Worm (Caenorhabditis elegans) whole organism, L1 larva: ENCODE data around the gene K01D12.1.

Experiments
- C04F5.9 ChIP-seq: sonication (generic microtip); optimal IDR thresholded peaks from 2 replicates; lab custom pipeline; 2016; ENCODE audit warnings: missing genetic modification characterization, missing compliant biosample characterization
- C16A3.4 ChIP-seq: fragments of 150-350 bp; optimal IDR thresholded peaks from 2 replicates; lab custom pipeline; 2014; ENCODE audit warnings: missing biosample characterization, missing genetic modification characterization
- C34B4.2 ChIP-seq: sonication (generic microtip); optimal IDR thresholded peaks from 2 replicates; lab custom pipeline; 2017; ENCODE audit warnings: mild to moderate bottlenecking, missing genetic modification characterization, missing compliant biosample characterization
- alr-1 ChIP-seq: fragments of 200-800 bp; sonication (Bioruptor generic); optimal IDR thresholded peaks from 2 replicates; lab custom pipeline; 2018; ENCODE audit warnings: borderline replicate concordance, mild to moderate bottlenecking, missing genetic modification characterization, missing compliant biosample characterization
- blmp-1 ChIP-seq: fragments of 150-350 bp; optimal IDR thresholded peaks from 2 replicates; lab custom pipeline; 2014; ENCODE audit warnings: missing biosample characterization, missing genetic modification characterization
- ceh-82 ChIP-seq, 3 experiments: fragments of 150-350 bp in 1 of 3; sonication (generic microtip) in 2 of 3; optimal IDR thresholded peaks; 2 replicates each; lab custom pipeline; 2014 to 2017; ENCODE audit warnings: missing biosample characterization in 3 of 3, missing genetic modification characterization in 3 of 3
- ceh-88 ChIP-seq: fragments of 200-800 bp; sonication (Bioruptor generic); IDR thresholded peaks from 2 replicates; pipeline ENCODE4 v1.3.6; 2022; ENCODE audit warnings: missing genetic modification characterization, missing compliant biosample characterization
- dpl-1 ChIP-seq, 3 experiments: fragments of 150-350 bp in 2 of 3; sonication (generic microtip) in 1 of 3; optimal IDR thresholded peaks; 2 replicates each; lab custom pipeline; 2014 to 2017; ENCODE audit warnings: missing biosample characterization in 3 of 3, missing genetic modification characterization in 3 of 3, missing genetic modification reagents in 3 of 3
- dsc-1 ChIP-seq: sonication (generic microtip); optimal IDR thresholded peaks from 2 replicates; lab custom pipeline; 2016; ENCODE audit warnings: mild to moderate bottlenecking, missing genetic modification characterization, missing compliant biosample characterization
- efl-1 ChIP-seq, 4 experiments: fragments of 150-350 bp; optimal IDR thresholded peaks in 3 of 4; peaks in 1 of 4; 1 replicate in 1 of 4; 2 replicates in 3 of 4; lab custom pipeline; 2014; ENCODE audit warnings: missing biosample characterization in 2 of 4, missing genetic modification characterization in 2 of 4, missing genetic modification reagents in 2 of 4
- egl-27 ChIP-seq, 2 experiments: fragments of 150-350 bp in 1 of 2; sonication (generic microtip); optimal IDR thresholded peaks; 3 replicates each; lab custom pipeline; 2017 to 2018; ENCODE audit warnings: missing biosample characterization in 2 of 2, missing genetic modification characterization in 2 of 2, missing genetic modification reagents in 2 of 2
- elt-2 ChIP-seq: sonication (generic microtip); optimal IDR thresholded peaks from 2 replicates; lab custom pipeline; 2016; ENCODE audit warnings: missing genetic modification characterization, mild to moderate bottlenecking, inconsistent platforms, missing compliant biosample characterization, missing genetic modification reagents
- fkh-4 ChIP-seq: sonication (generic microtip); optimal IDR thresholded peaks from 2 replicates; lab custom pipeline; 2016; ENCODE audit warnings: missing compliant biosample characterization, missing genetic modification characterization, borderline replicate concordance
- fkh-8 ChIP-seq: sonication (generic microtip); optimal IDR thresholded peaks from 2 replicates; lab custom pipeline; 2016; ENCODE audit warnings: mild to moderate bottlenecking, missing genetic modification characterization, missing compliant biosample characterization
- grh-1 ChIP-seq: fragments of 200-800 bp; sonication (Bioruptor generic); IDR thresholded peaks from 2 replicates; pipeline ENCODE4 v1.3.6; 2022; ENCODE audit warnings: missing genetic modification reagents, missing genetic modification characterization, missing compliant biosample characterization
- hpl-2 ChIP-seq: fragments of 150-350 bp; optimal IDR thresholded peaks from 2 replicates; lab custom pipeline; 2014; ENCODE audit warnings: missing biosample characterization, missing genetic modification reagents, missing genetic modification characterization
- isw-1 ChIP-seq: fragments of 200-800 bp; sonication (Bioruptor generic); IDR thresholded peaks from 2 replicates; pipeline ENCODE4 v1.3.6; 2022; ENCODE audit warnings: missing genetic modification characterization, missing compliant biosample characterization
- jun-1 ChIP-seq: fragments of 150-350 bp; optimal IDR thresholded peaks from 2 replicates; lab custom pipeline; 2014; ENCODE audit warnings: missing biosample characterization, missing genetic modification reagents, missing genetic modification characterization
- lin-13 ChIP-seq: fragments of 150-350 bp; optimal IDR thresholded peaks from 2 replicates; lab custom pipeline; 2014; ENCODE audit warnings: missing biosample characterization, missing genetic modification reagents, missing genetic modification characterization
- lin-14 ChIP-seq: fragments of 200-800 bp; sonication (Bioruptor generic); optimal IDR thresholded peaks from 2 replicates; lab custom pipeline; 2018; ENCODE audit warnings: mild to moderate bottlenecking, missing genetic modification characterization, moderate library complexity, missing compliant biosample characterization
- lin-15B ChIP-seq: fragments of 150-350 bp; sonication (generic microtip); optimal IDR thresholded peaks from 3 replicates; lab custom pipeline; 2014; ENCODE audit warnings: missing biosample characterization, missing genetic modification characterization
- lin-35 ChIP-seq, 2 experiments: fragments of 150-350 bp; optimal IDR thresholded peaks; 2 replicates each; lab custom pipeline; 2014; ENCODE audit warnings: missing biosample characterization in 2 of 2, missing genetic modification characterization in 2 of 2, missing genetic modification reagents in 2 of 2
- lir-3 ChIP-seq: sonication (generic microtip); optimal IDR thresholded peaks from 2 replicates; lab custom pipeline; 2016; ENCODE audit warnings: mild to moderate bottlenecking, missing genetic modification characterization, moderate library complexity, missing compliant biosample characterization; ENCODE audit not compliant: poor library complexity
- lsy-2 ChIP-seq, 2 experiments: fragments of 150-350 bp; optimal IDR thresholded peaks; 2 replicates each; lab custom pipeline; 2014; ENCODE audit warnings: missing biosample characterization in 2 of 2, missing genetic modification characterization in 2 of 2
- mab-9 ChIP-seq: fragments of 200-800 bp; sonication (Bioruptor generic); IDR thresholded peaks from 2 replicates; pipeline ENCODE4 v1.3.6; 2022; ENCODE audit warnings: missing genetic modification reagents, missing genetic modification characterization, missing compliant biosample characterization
- mdl-1 ChIP-seq, 2 experiments: fragments of 150-350 bp; optimal IDR thresholded peaks; 2 replicates each; lab custom pipeline; 2014 to 2017; ENCODE audit warnings: missing biosample characterization in 2 of 2, missing genetic modification characterization in 2 of 2, inconsistent platforms in 1 of 2
- mef-2 ChIP-seq: fragments of 150-350 bp; optimal IDR thresholded peaks from 2 replicates; lab custom pipeline; 2014; ENCODE audit warnings: missing biosample characterization, missing genetic modification characterization
- nhr-12 ChIP-seq: sonication (generic microtip); optimal IDR thresholded peaks from 2 replicates; lab custom pipeline; 2017; ENCODE audit warnings: missing biosample characterization, missing genetic modification characterization
- nhr-19 ChIP-seq: fragments of 200-800 bp; sonication (Bioruptor generic); conservative IDR thresholded peaks from 2 replicates; pipeline ENCODE4 v1.3.6; 2022; ENCODE audit warnings: missing genetic modification characterization, missing compliant biosample characterization
- nhr-20 ChIP-seq: sonication (generic microtip); optimal IDR thresholded peaks from 2 replicates; lab custom pipeline; 2016; ENCODE audit warnings: mild to moderate bottlenecking, missing genetic modification characterization, missing compliant biosample characterization
- nhr-237 ChIP-seq: fragments of 150-350 bp; optimal IDR thresholded peaks from 2 replicates; lab custom pipeline; 2014; ENCODE audit warnings: missing biosample characterization, missing genetic modification characterization
- nhr-28 ChIP-seq: fragments of 150-350 bp; optimal IDR thresholded peaks from 2 replicates; lab custom pipeline; 2014; ENCODE audit warnings: missing biosample characterization, missing genetic modification characterization
- nhr-47 ChIP-seq: sonication (generic microtip); optimal IDR thresholded peaks from 2 replicates; lab custom pipeline; 2016; ENCODE audit warnings: mild to moderate bottlenecking, missing genetic modification characterization, moderate library complexity, missing compliant biosample characterization
- nhr-71 ChIP-seq: sonication (generic microtip); optimal IDR thresholded peaks from 2 replicates; lab custom pipeline; 2016; ENCODE audit warnings: mild to moderate bottlenecking, missing genetic modification characterization, moderate library complexity, missing compliant biosample characterization
- nhr-84 ChIP-seq: sonication (generic microtip); optimal IDR thresholded peaks from 2 replicates; lab custom pipeline; 2017; ENCODE audit warnings: missing biosample characterization, missing genetic modification characterization
- nhr-85 ChIP-seq: sonication (generic microtip); peaks from one replicate; lab custom pipeline; 2016; ENCODE audit warnings: missing genetic modification characterization, inconsistent platforms, missing compliant biosample characterization
- nhr-90 ChIP-seq: sonication (generic microtip); optimal IDR thresholded peaks from 2 replicates; lab custom pipeline; 2016; ENCODE audit warnings: mild to moderate bottlenecking, missing genetic modification characterization, missing compliant biosample characterization; ENCODE audit not compliant: poor library complexity
- pax-3 ChIP-seq: fragments of 200-800 bp; sonication (Bioruptor generic); optimal IDR thresholded peaks from 2 replicates; lab custom pipeline; 2018; ENCODE audit warnings: mild to moderate bottlenecking, missing genetic modification characterization, moderate library complexity, missing compliant biosample characterization
- pqm-1 ChIP-seq: sonication (generic microtip); optimal IDR thresholded peaks from 3 replicates; lab custom pipeline; 2017; ENCODE audit warnings: missing biosample characterization, missing genetic modification characterization
- rnt-1 ChIP-seq: sonication (generic microtip); optimal IDR thresholded peaks from 2 replicates; lab custom pipeline; 2016; ENCODE audit warnings: mild to moderate bottlenecking, missing genetic modification characterization, moderate library complexity, missing compliant biosample characterization
- snpc-4 ChIP-seq: fragments of 150-350 bp; optimal IDR thresholded peaks from 2 replicates; lab custom pipeline; 2014; ENCODE audit warnings: missing biosample characterization, missing genetic modification characterization
- snu-23 ChIP-seq: sonication (generic microtip); optimal IDR thresholded peaks from 2 replicates; lab custom pipeline; 2016; ENCODE audit warnings: missing genetic modification characterization, missing compliant biosample characterization
- sptf-1 ChIP-seq: fragments of 150-350 bp; optimal IDR thresholded peaks from 2 replicates; lab custom pipeline; 2014; ENCODE audit warnings: missing biosample characterization, missing genetic modification characterization
- sup-37 ChIP-seq: fragments of 200-800 bp; sonication (Bioruptor generic); optimal IDR thresholded peaks from 2 replicates; lab custom pipeline; 2018; ENCODE audit warnings: mild to moderate bottlenecking, missing genetic modification characterization, missing compliant biosample characterization
- unc-130 ChIP-seq: fragments of 150-350 bp; optimal IDR thresholded peaks from 2 replicates; lab custom pipeline; 2017; ENCODE audit warnings: missing biosample characterization, missing genetic modification characterization, inconsistent platforms
- unc-30 ChIP-seq: sonication (generic microtip); optimal IDR thresholded peaks from 2 replicates; lab custom pipeline; 2017; ENCODE audit warnings: missing biosample characterization, missing genetic modification characterization
- xbp-1 ChIP-seq: sonication (generic microtip); optimal IDR thresholded peaks from 2 replicates; lab custom pipeline; 2016; ENCODE audit warnings: missing genetic modification characterization, missing compliant biosample characterization

The K01D12.1 gene

DNA sequence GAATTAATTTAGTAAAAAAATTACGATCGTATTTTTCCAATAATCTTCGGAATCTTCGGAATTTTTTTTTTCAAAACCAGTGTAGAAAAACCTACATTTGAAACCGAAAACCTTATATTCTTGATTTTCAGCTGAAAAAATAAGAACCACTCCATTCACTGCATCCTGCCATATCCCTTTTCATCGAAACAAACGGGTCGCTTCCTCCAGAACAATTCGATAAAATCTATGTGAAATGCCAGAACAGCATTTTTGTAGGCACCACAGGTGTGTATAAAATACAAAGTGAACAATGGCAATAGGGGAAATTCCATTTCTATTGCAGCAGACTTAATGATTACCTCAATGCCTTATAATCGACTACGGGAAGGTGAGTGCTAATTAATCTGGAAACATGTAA lies at the start of gene K01D12.1:
Gene K01D12.1, plus strand, starts transcription at position 301 of the 400 bp plus-strand sequence.
- TF ChIP-seq C16A3.4 (tag; lab: Kevin White, UChicago) (no peak), pqm-1 (tag; lab: Kevin White, UChicago) (no peak), nhr-20 (tag; lab: Kevin White, UChicago) (no peak), mef-2 (tag; lab: Kevin White, UChicago) (no peak), unc-130 (tag; lab: Kevin White, UChicago) (no peak), grh-1 (no peak), lin-15B (no peak), unc-30 (tag; lab: Kevin White, UChicago) (no peak), C34B4.2 (tag; lab: Kevin White, UChicago) (no peak), elt-2 (tag; lab: Kevin White, UChicago) (no peak), pax-3 (tag; lab: Kevin White, UChicago) (no peak), isw-1 (GFP tag; lab: Robert Waterston, UW) (no peak), lin-35 (GFP tag; optimal IDR thresholded peaks at IDR 0.05; lab: Kevin White, UChicago) (no peak), ceh-82 (tag; optimal IDR thresholded peaks at IDR 0.05; lab: Kevin White, UChicago) (no peak)

DNA sequence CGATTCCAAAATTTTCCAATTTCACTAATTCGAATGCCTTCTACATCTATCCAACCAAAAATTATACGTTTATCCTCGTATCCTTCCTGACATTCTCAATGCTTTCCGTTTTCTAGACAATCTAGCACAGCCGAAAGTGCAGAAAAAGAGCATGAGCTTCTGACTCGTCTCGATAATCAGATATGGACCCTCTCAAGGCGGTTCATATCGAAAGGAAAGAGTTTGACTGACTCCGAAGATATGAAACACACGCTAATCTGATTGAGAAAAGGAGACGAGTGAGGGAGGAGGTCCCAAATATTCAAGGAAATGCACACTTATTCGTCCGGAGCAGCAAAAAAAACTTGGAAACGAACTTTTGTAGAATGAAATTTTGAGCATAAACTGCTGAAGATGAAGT lies 48.2 kb upstream of the K01D12.1 start:
- TF ChIP-seq unc-130 (tag; lab: Kevin White, UChicago), result no peak
- no peak for TF ChIP-seq efl-1 (optimal IDR thresholded peaks at IDR 0.05; lab: Kevin White, UChicago)
- TF ChIP-seq efl-1 (GFP tag; optimal IDR thresholded peaks at IDR 0.05 in 1 of 2; lab: Kevin White, UChicago), result peak in 1 of 2 experiments; percentile 86
- TF ChIP-seq lin-14 (GFP tag; lab: Kevin White, UChicago), result peak; percentile 12

DNA sequence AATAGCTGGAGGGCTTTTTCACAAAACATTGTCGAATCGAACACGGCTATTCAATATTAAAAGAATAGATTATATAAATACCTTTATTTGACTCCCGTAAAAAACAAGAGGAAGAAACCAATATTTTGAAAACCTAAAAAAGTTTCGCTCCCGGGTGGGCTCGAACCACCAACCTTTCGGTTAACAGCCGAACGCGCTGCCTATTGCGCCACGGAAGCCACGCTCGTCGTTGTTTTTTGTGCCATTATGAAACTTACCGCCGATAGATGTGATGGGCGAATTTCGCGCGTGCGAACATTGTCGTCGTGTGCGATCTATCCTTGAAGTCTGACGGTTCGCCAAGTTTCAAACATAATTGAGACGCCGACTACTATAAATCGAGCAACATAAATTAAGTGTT lies 45.5 kb upstream of the K01D12.1 start:
- TF ChIP-seq lin-13 (GFP tag; lab: Kevin White, UChicago) (no peak), xbp-1 (tag; lab: Kevin White, UChicago) (no peak), nhr-85 (tag; lab: Kevin White, UChicago) (peak; percentile 71), ceh-88 (GFP tag; lab: Robert Waterston, UW) (no peak), nhr-28 (tag; lab: Kevin White, UChicago) (no peak), lsy-2 (tag; optimal IDR thresholded peaks at IDR 0.05; lab: Kevin White, UChicago) (peak; percentile 29 to 51), C16A3.4 (tag; lab: Kevin White, UChicago) (peak; percentile 8), fkh-8 (tag; lab: Kevin White, UChicago) (no peak), ceh-82 (tag; optimal IDR thresholded peaks at IDR 0.05; lab: Kevin White, UChicago) (peak in 1 of 3 experiments; percentile 30), blmp-1 (tag; lab: Kevin White, UChicago) (no peak), nhr-47 (tag; lab: Kevin White, UChicago) (peak; percentile 33), nhr-20 (tag; lab: Kevin White, UChicago) (peak; percentile 10), egl-27 (tag; optimal IDR thresholded peaks at IDR 0.05; lab: Kevin White, UChicago) (no peak), sup-37 (GFP tag; lab: Kevin White, UChicago) (no peak), snu-23 (GFP tag; lab: Kevin White, UChicago) (peak; percentile 54), dsc-1 (tag; lab: Kevin White, UChicago) (no peak), jun-1 (tag; lab: Kevin White, UChicago) (no peak), unc-130 (tag; lab: Kevin White, UChicago) (no peak), nhr-90 (tag; lab: Kevin White, UChicago) (peak; percentile 29), efl-1 (optimal IDR thresholded peaks at IDR 0.05; lab: Kevin White, UChicago) (peak in 1 of 2 experiments; percentile 43), efl-1 (GFP tag; optimal IDR thresholded peaks at IDR 0.05 in 1 of 2; lab: Kevin White, UChicago) (peak; percentile 29 to 94), mdl-1 (tag; optimal IDR thresholded peaks at IDR 0.05; lab: Kevin White, UChicago) (peak in 1 of 2 experiments; percentile 42), snpc-4 (tag; lab: Kevin White, UChicago) (no peak), mab-9 (GFP tag; lab: Robert Waterston, UW) (no peak), sptf-1 (no peak), lir-3 (tag; lab: Kevin White, UChicago) (no peak), fkh-4 (tag; lab: Kevin White, UChicago) (no peak), nhr-71 (tag; lab: Kevin White, UChicago) (peak; percentile 55), rnt-1 (peak; percentile 50), dpl-1 (GFP tag; optimal IDR thresholded peaks at IDR 0.05; lab: Kevin White, UChicago) (peak in 2 of 3 experiments; percentile 22 to 32), nhr-237 (tag; lab: Kevin White, UChicago) (no peak), C04F5.9 (tag; lab: Kevin White, UChicago) (no peak), nhr-12 (tag; lab: Kevin White, UChicago) (no peak), nhr-19 (GFP tag; lab: Robert Waterston, UW) (peak; percentile 38; the same call in 1 of the 2 replicates), alr-1 (tag; lab: Kevin White, UChicago) (no peak), nhr-84 (tag; lab: Kevin White, UChicago) (no peak), lin-14 (GFP tag; lab: Kevin White, UChicago) (peak; percentile 20), hpl-2 (no peak)
